Worm (Caenorhabditis elegans): ENCODE results near the gene F22E5.12.
"Not testable (repeated sequence)": the region's sequence is repeated elsewhere in the genome, so short reads cannot be mapped to it uniquely, and the experiment has no call there.

Gene F22E5.12

ce11 chrII:2639401-2640088 lies 7.1 kb downstream of the F22E5.12 start, which contains the start of gene F22E5.8:
Gene F22E5.8, plus strand, starts transcription at chrII:2640038.
- not testable (repeated sequence) for TF ChIP-seq ceh-28, mml-1, jun-1 (tag; optimal IDR thresholded peaks at IDR 0.05)

ce11 chrII:2638062-2638461 lies 8.6 kb downstream of the F22E5.12 start, which contains the start of gene F22E5.9:
Gene F22E5.9, plus strand, starts transcription at chrII:2638388.
- TF ChIP-seq skn-1 (tag; optimal IDR thresholded peaks at IDR 0.05) (peak; percentile 52), pha-4 (tag; optimal IDR thresholded peaks at IDR 0.05) (peak; percentile 32), mdl-1 (tag; optimal IDR thresholded peaks at IDR 0.05) (no peak)

ce11 chrII:2637359-2637758 lies 9.3 kb downstream of the F22E5.12 start, which contains the start of gene F22E5.21:
Gene F22E5.21, minus strand, starts transcription at chrII:2637459.
- no peak for TF ChIP-seq sea-2 (GFP tag; optimal IDR thresholded peaks at IDR 0.05)
- TF ChIP-seq fkh-10 (GFP tag; optimal IDR thresholded peaks at IDR 0.05), result no peak
- TF ChIP-seq nhr-43 (tag; optimal IDR thresholded peaks at IDR 0.05; ENCODE audit: poor library complexity, severe bottlenecking), result no peak

- TF ChIP-seq ZK546.5 (tag; optimal IDR thresholded peaks at IDR 0.05) (no peak), skn-1 (tag; optimal IDR thresholded peaks at IDR 0.05) (no peak), nhr-11 (tag; optimal IDR thresholded peaks at IDR 0.05) (no peak), pqm-1 (tag; optimal IDR thresholded peaks at IDR 0.05) (no peak), R02D3.7 (tag; optimal IDR thresholded peaks at IDR 0.05) (no peak), nhr-28 (tag; optimal IDR thresholded peaks at IDR 0.05) (no peak), zag-1 (tag; optimal IDR thresholded peaks at IDR 0.05) (no peak), fkh-2 (tag; optimal IDR thresholded peaks at IDR 0.05) (no peak), tbx-2 (tag; optimal IDR thresholded peaks at IDR 0.05) (no peak), nhr-43 (tag; optimal IDR thresholded peaks at IDR 0.05; ENCODE audit: poor library complexity, severe bottlenecking) (no peak), nfya-1 (tag; optimal IDR thresholded peaks at IDR 0.05; ENCODE audit: insufficient read depth) (no peak), ztf-11 (tag; optimal IDR thresholded peaks at IDR 0.05) (no peak), lin-15B (tag; optimal IDR thresholded peaks at IDR 0.05) (no peak), hmg-11 (tag; optimal IDR thresholded peaks at IDR 0.05) (no peak), aly-2 (tag; optimal IDR thresholded peaks at IDR 0.05) (no peak), fos-1 (tag; optimal IDR thresholded peaks at IDR 0.05) (no peak), snpc-4 (tag; optimal IDR thresholded peaks at IDR 0.05) (no peak), daf-12 (tag; optimal IDR thresholded peaks at IDR 0.05) (no peak), ceh-28 (tag; optimal IDR thresholded peaks at IDR 0.05) (no peak), ceh-16 (tag; optimal IDR thresholded peaks at IDR 0.05) (no peak)
Measured at ce11 chrII:2631169-2631568, 15.5 kb downstream of the F22E5.12 start, which contains the start of gene D2062.1. Gene D2062.1, plus strand, starts transcription at chrII:2631469.

ce11 chrII:2629270-2629669 lies 17.4 kb downstream of the F22E5.12 start, which contains the start of gene sri-37:
Gene sri-37, plus strand, starts transcription at chrII:2629570.
- TF ChIP-seq unc-39 (tag; optimal IDR thresholded peaks at IDR 0.05) (no peak), ztf-4 (tag; optimal IDR thresholded peaks at IDR 0.05) (no peak), nhr-77 (tag; optimal IDR thresholded peaks at IDR 0.05) (no peak), ceh-82 (tag; optimal IDR thresholded peaks at IDR 0.05) (no peak), fos-1 (tag; optimal IDR thresholded peaks at IDR 0.05) (no peak), ceh-9 (tag; optimal IDR thresholded peaks at IDR 0.05) (no peak), aly-2 (tag; optimal IDR thresholded peaks at IDR 0.05) (no peak), sea-2 (GFP tag; optimal IDR thresholded peaks at IDR 0.05) (no peak), eor-1 (tag; optimal IDR thresholded peaks at IDR 0.05) (no peak), snpc-4 (tag; optimal IDR thresholded peaks at IDR 0.05) (no peak), ztf-11 (tag; optimal IDR thresholded peaks at IDR 0.05) (no peak), egl-5 (tag; optimal IDR thresholded peaks at IDR 0.05) (no peak), nhr-237 (tag; optimal IDR thresholded peaks at IDR 0.05) (no peak), ceh-16 (tag; optimal IDR thresholded peaks at IDR 0.05) (no peak), skn-1 (tag; optimal IDR thresholded peaks at IDR 0.05) (no peak)

Measured in whole organism, L3 larva.